Worm (Caenorhabditis elegans): ENCODE data around the gene tex-2.
A peak's percentile ranks its signal among the peaks of the same experiment; 100 is the strongest.

DNA sequence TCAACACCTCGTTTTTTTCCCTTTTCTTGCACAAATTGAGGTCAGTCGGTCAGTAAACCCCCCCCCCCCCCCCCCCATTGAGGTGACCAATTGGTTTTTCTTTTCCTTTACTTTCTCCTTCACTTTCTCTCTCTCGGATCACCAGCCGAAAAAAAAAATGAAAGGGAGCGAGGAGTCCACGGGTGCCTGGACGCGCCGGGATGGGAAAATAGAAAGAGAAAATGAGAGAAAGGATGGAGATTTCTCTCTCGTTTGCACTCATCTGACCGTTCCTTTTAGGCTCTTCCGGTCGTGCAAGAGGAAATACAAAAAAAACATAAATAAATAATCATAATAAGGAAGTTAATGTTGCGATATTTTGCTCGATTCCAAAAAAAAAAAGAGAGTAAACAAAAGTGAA lies 25.7 kb upstream of the tex-2 start:
- TF ChIP-seq jun-1 (tag; optimal IDR thresholded peaks at IDR 0.05) (no peak), mdl-1 (tag; optimal IDR thresholded peaks at IDR 0.05) (no peak), pha-4 (tag; optimal IDR thresholded peaks at IDR 0.05) (peak; percentile 83), fkh-10 (GFP tag; optimal IDR thresholded peaks at IDR 0.05) (no peak), fos-1 (tag; optimal IDR thresholded peaks at IDR 0.05) (no peak), ama-1 (optimal IDR thresholded peaks at IDR 0.05) (peak; percentile 16), nhr-11 (tag; optimal IDR thresholded peaks at IDR 0.05) (no peak), ZK546.5 (tag; optimal IDR thresholded peaks at IDR 0.05) (no peak), elt-2 (tag; optimal IDR thresholded peaks at IDR 0.05) (no peak), ceh-16 (tag; optimal IDR thresholded peaks at IDR 0.05) (no peak), aly-2 (tag; optimal IDR thresholded peaks at IDR 0.05) (no peak), nhr-28 (tag; optimal IDR thresholded peaks at IDR 0.05) (no peak)

Data from whole organism, L3 larva.